Fruit fly (Drosophila melanogaster): ENCODE measurements around the gene cm.
A peak's percentile ranks its signal among the peaks of the same experiment; 100 is the strongest.

Gene cm

DNA sequence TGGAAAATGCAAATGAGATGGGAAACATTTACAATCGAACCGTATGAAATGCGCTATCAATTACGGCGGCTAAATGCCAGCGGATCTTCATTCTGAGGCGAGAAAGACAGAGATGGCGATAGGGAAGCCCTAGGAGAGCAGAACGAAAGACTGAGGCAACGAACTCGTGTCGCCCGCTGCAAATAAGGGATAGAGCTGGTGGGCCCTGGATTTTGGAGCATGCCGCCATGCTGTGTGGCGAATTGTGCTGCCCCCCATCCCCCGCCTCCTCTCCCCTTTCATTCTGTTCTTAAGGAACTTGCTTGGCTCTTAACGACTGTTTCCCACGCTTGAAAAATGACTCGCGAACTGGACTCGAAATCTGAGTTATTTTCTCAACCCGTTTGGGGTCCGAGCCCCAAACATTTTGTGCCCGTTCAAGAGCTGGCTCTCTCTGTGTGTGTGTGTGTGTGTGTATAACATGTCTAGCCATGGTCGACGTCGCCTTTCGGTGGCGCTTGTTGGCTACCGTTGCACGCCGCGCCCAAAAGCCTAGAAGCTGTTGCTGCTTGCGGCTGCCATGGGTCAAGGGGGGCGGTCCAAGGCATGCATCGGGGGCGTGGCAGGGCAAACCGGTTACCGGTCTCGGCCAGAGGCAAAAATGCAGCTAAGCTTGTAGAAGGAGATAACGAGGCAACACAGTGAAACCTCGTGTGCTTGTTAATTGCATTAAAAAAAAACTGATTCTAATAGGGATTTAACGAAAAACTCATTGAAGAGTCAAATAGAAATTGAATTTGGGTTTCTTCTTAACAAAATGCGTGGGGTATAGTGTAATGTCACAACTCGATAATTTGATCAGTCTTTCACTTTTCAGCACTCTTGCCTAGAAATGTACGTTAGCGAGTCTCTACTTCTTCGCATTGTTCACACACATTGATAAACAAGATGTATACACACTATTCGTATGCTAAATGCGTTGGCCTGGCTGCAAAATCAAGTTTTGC is 2.5 kb downstream of the cm start (continued):
- TF ChIP-seq Gug (GFP tag; IDR thresholded peaks at IDR 0.05) (peak; percentile 61), CG8319 (GFP tag; optimal IDR thresholded peaks at IDR 0.05) (no peak), fkh (GFP tag; optimal IDR thresholded peaks at IDR 0.05) (no peak), Blimp-1 (GFP tag; optimal IDR thresholded peaks at IDR 0.05) (no peak), acj6 (GFP tag; optimal IDR thresholded peaks at IDR 0.05) (peak; percentile 67), pdm3 (GFP tag; optimal IDR thresholded peaks at IDR 0.05) (peak; percentile 75), Eip75B (GFP tag; optimal IDR thresholded peaks at IDR 0.05) (peak; percentile 72), CG32006 (GFP tag; optimal IDR thresholded peaks at IDR 0.05) (peak; percentile 73), Hr38 (GFP tag; optimal IDR thresholded peaks at IDR 0.05) (no peak), net (GFP tag; optimal IDR thresholded peaks at IDR 0.05) (peak; percentile 62), Eip93F (GFP tag; optimal IDR thresholded peaks at IDR 0.05) (no peak), CG3919 (GFP tag; optimal IDR thresholded peaks at IDR 0.05) (peak; percentile 64), CG8119 (GFP tag; IDR thresholded peaks at IDR 0.05) (peak; percentile 79), CG11762 (GFP tag; optimal IDR thresholded peaks at IDR 0.05; ENCODE audit: insufficient read depth) (peak; percentile 58), Sox102F (GFP tag; optimal IDR thresholded peaks at IDR 0.05) (peak; percentile 73), eg (GFP tag; IDR thresholded peaks at IDR 0.05) (peak; percentile 78), dac (GFP tag; optimal IDR thresholded peaks at IDR 0.05) (no peak), CG8632 (GFP tag; optimal IDR thresholded peaks at IDR 0.05) (peak; percentile 60), topi (GFP tag; optimal IDR thresholded peaks at IDR 0.05) (peak; percentile 68), OdsH (GFP tag; optimal IDR thresholded peaks at IDR 0.05) (peak; percentile 67), CG6276 (GFP tag; optimal IDR thresholded peaks at IDR 0.05) (peak; percentile 68), lz (GFP tag; optimal IDR thresholded peaks at IDR 0.05) (peak; percentile 73), salr (GFP tag; optimal IDR thresholded peaks at IDR 0.05) (peak in 1 of 2 experiments; percentile 47), vri (GFP tag; optimal IDR thresholded peaks at IDR 0.05) (peak; percentile 45)

DNA sequence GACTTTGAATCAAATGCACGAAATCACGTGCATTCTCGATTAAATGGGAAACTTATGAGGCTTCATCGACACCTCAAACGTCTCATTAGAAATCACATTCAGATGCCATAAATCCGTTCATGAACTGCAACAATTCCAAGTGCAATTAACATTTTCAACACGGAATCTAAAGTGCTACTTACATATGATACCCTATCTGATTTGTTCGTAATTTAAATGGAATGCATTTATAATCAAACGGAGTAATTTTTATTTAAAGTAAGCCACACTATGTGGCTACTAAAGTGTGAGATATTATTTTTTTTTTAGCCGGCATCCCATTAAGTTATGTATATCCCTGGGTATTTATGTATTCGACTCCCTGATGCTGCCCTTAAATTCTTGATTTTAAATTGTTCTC is 3.3 kb downstream of the cm start:
- TF ChIP-seq CG3032 (tag; optimal IDR thresholded peaks at IDR 0.05) (peak; percentile 27), fkh (GFP tag; optimal IDR thresholded peaks at IDR 0.05) (no peak), Smox (GFP tag; optimal IDR thresholded peaks at IDR 0.05) (peak; percentile 29), Sox102F (GFP tag; optimal IDR thresholded peaks at IDR 0.05) (peak; percentile 30), CG6792 (GFP tag; optimal IDR thresholded peaks at IDR 0.05) (peak; percentile 1), svp (GFP tag) (peak; percentile 26), topi (GFP tag; optimal IDR thresholded peaks at IDR 0.05) (peak; percentile 37), CG8119 (GFP tag; IDR thresholded peaks at IDR 0.05) (no peak), OdsH (GFP tag; optimal IDR thresholded peaks at IDR 0.05) (peak; percentile 26), CG10631 (GFP tag; optimal IDR thresholded peaks at IDR 0.05) (peak; percentile 24), CG10669 (GFP tag; optimal IDR thresholded peaks at IDR 0.05) (peak; percentile 19), vri (GFP tag; optimal IDR thresholded peaks at IDR 0.05) (peak; percentile 12), CG3919 (GFP tag; optimal IDR thresholded peaks at IDR 0.05) (no peak), CG6163 (GFP tag; IDR thresholded peaks at IDR 0.05) (peak; percentile 19; the same call in 1 of the 3 replicates), Lpt (GFP tag; optimal IDR thresholded peaks at IDR 0.05) (no peak), dsx (GFP tag; optimal IDR thresholded peaks at IDR 0.05; ENCODE audit: poor library complexity, severe bottlenecking) (peak; percentile 6), CG11902 (GFP tag; optimal IDR thresholded peaks at IDR 0.05) (no peak), Eip78C (GFP tag) (peak; percentile 76), CG34406 (GFP tag; optimal IDR thresholded peaks at IDR 0.05) (peak; percentile 6), dac (GFP tag; optimal IDR thresholded peaks at IDR 0.05) (no peak), CG31627 (GFP tag; optimal IDR thresholded peaks at IDR 0.05) (peak; percentile 19), esn (GFP tag; optimal IDR thresholded peaks at IDR 0.05) (peak; percentile 49), Hr39 (GFP tag; optimal IDR thresholded peaks at IDR 0.05) (peak; percentile 19), pdm3 (GFP tag; optimal IDR thresholded peaks at IDR 0.05) (peak; percentile 37), achi (GFP tag; optimal IDR thresholded peaks at IDR 0.05) (peak; percentile 30), Ets21C (GFP tag; optimal IDR thresholded peaks at IDR 0.05) (no peak), Met (GFP tag; optimal IDR thresholded peaks at IDR 0.05) (peak; percentile 51), CG6276 (GFP tag; optimal IDR thresholded peaks at IDR 0.05) (no peak), net (GFP tag; optimal IDR thresholded peaks at IDR 0.05) (peak; percentile 0)
